Worm (Caenorhabditis elegans) whole organism, late embryonic: ENCODE results near the gene T05B4.13.

ENCODE experiments used
- C38D4.7 ChIP-seq: fragments of 200-800 bp; sonication (Bioruptor generic); optimal IDR thresholded peaks from 2 replicates; lab custom pipeline; 2018; ENCODE audit warnings: mild to moderate bottlenecking, missing genetic modification characterization, moderate library complexity, missing compliant biosample characterization
- F13H6.1 ChIP-seq: sonication (generic microtip); optimal IDR thresholded peaks from 2 replicates; lab custom pipeline; 2016; ENCODE audit warnings: missing genetic modification characterization, missing compliant biosample characterization
- K09A11.1 ChIP-seq: sonication (generic microtip); optimal IDR thresholded peaks from 2 replicates; lab custom pipeline; 2017; ENCODE audit warnings: antibody characterized with exemption, mild to moderate bottlenecking, missing genetic modification characterization, missing compliant biosample characterization; ENCODE audit not compliant: insufficient read depth
- T23F11.4 ChIP-seq: fragments of 200-800 bp; sonication (Bioruptor generic); optimal IDR thresholded peaks from 2 replicates; lab custom pipeline; 2018; ENCODE audit warnings: mild to moderate bottlenecking, missing genetic modification characterization, missing compliant biosample characterization
- ahr-1 ChIP-seq: sonication (generic microtip); optimal IDR thresholded peaks from 2 replicates; lab custom pipeline; 2016; ENCODE audit warnings: missing genetic modification characterization, missing compliant biosample characterization
- ama-1 ChIP-seq: fragments of 150-350 bp; optimal IDR thresholded peaks from 2 replicates; lab custom pipeline; 2014
- ceh-2 ChIP-seq: sonication (generic microtip); optimal IDR thresholded peaks from 2 replicates; lab custom pipeline; 2016; ENCODE audit warnings: missing genotype, missing genetic modification characterization, missing compliant biosample characterization
- ceh-22 ChIP-seq: sonication (generic microtip); optimal IDR thresholded peaks from 2 replicates; lab custom pipeline; 2017; ENCODE audit warnings: missing biosample characterization, missing genetic modification characterization
- ceh-30 ChIP-seq: fragments of 150-350 bp; optimal IDR thresholded peaks from 2 replicates; lab custom pipeline; 2014; ENCODE audit warnings: missing biosample characterization, missing genetic modification characterization
- ceh-31 ChIP-seq: sonication (generic microtip); optimal IDR thresholded peaks from 2 replicates; lab custom pipeline; 2016; ENCODE audit warnings: missing genetic modification characterization, missing compliant biosample characterization
- ceh-9 ChIP-seq: sonication (generic microtip); optimal IDR thresholded peaks from 2 replicates; lab custom pipeline; 2016; ENCODE audit warnings: mild to moderate bottlenecking, missing genetic modification characterization, inconsistent platforms, missing compliant biosample characterization
- dmd-4 ChIP-seq: sonication (generic microtip); optimal IDR thresholded peaks from 2 replicates; lab custom pipeline; 2016; ENCODE audit warnings: borderline replicate concordance, missing genetic modification characterization, missing compliant biosample characterization
- dve-1 ChIP-seq: sonication (generic microtip); optimal IDR thresholded peaks from 2 replicates; lab custom pipeline; 2017; ENCODE audit warnings: antibody characterized with exemption, mild to moderate bottlenecking, missing genetic modification characterization, missing compliant biosample characterization
- elt-2 ChIP-seq: sonication (generic microtip); optimal IDR thresholded peaks from 2 replicates; lab custom pipeline; 2016; ENCODE audit warnings: missing genetic modification reagents, missing genetic modification characterization, missing compliant biosample characterization
- elt-4 ChIP-seq: sonication (generic microtip); optimal IDR thresholded peaks from 2 replicates; lab custom pipeline; 2016; ENCODE audit warnings: missing genetic modification characterization, missing compliant biosample characterization
- eyg-1 ChIP-seq: sonication (generic microtip); optimal IDR thresholded peaks from 2 replicates; lab custom pipeline; 2016; ENCODE audit warnings: missing genotype, missing genetic modification characterization, missing compliant biosample characterization
- fax-1 ChIP-seq: sonication (generic microtip); optimal IDR thresholded peaks from 2 replicates; lab custom pipeline; 2016; ENCODE audit warnings: missing genotype, missing genetic modification characterization, missing compliant biosample characterization
- fkh-6 ChIP-seq: sonication (generic microtip); optimal IDR thresholded peaks from 2 replicates; lab custom pipeline; 2016; ENCODE audit warnings: missing genetic modification characterization, missing compliant biosample characterization
- hlh-13 ChIP-seq: fragments of 200-800 bp; sonication (Bioruptor generic); optimal IDR thresholded peaks from 2 replicates; lab custom pipeline; 2018; ENCODE audit warnings: mild to moderate bottlenecking, missing genetic modification characterization, missing compliant biosample characterization
- hlh-15 ChIP-seq: sonication (generic microtip); optimal IDR thresholded peaks from 2 replicates; lab custom pipeline; 2016; ENCODE audit warnings: missing genetic modification characterization, missing compliant biosample characterization
- hlh-30 ChIP-seq: sonication (generic microtip); optimal IDR thresholded peaks from 2 replicates; lab custom pipeline; 2017; ENCODE audit warnings: antibody characterized with exemption, missing genetic modification characterization, missing compliant biosample characterization; ENCODE audit not compliant: insufficient read depth
- hlh-6 ChIP-seq: sonication (generic microtip); optimal IDR thresholded peaks from 2 replicates; lab custom pipeline; 2016; ENCODE audit warnings: missing genotype, missing genetic modification characterization, missing compliant biosample characterization
- lim-6 ChIP-seq: sonication (generic microtip); optimal IDR thresholded peaks from 2 replicates; lab custom pipeline; 2016; ENCODE audit warnings: missing genetic modification characterization, missing compliant biosample characterization
- lin-11 ChIP-seq: fragments of 200-800 bp; sonication (Bioruptor generic); optimal IDR thresholded peaks from 2 replicates; lab custom pipeline; 2018; ENCODE audit warnings: mild to moderate bottlenecking, missing genetic modification characterization, missing compliant biosample characterization
- madf-2 ChIP-seq: sonication (generic microtip); optimal IDR thresholded peaks from 2 replicates; lab custom pipeline; 2017; ENCODE audit warnings: missing genetic modification characterization, missing compliant biosample characterization
- mec-3 ChIP-seq: sonication (generic microtip); optimal IDR thresholded peaks from 2 replicates; lab custom pipeline; 2016; ENCODE audit warnings: borderline replicate concordance, missing genetic modification characterization, missing compliant biosample characterization
- nhr-11 ChIP-seq: fragments of 150-350 bp; optimal IDR thresholded peaks from 2 replicates; lab custom pipeline; 2014; ENCODE audit warnings: missing biosample characterization, missing genetic modification characterization
- nhr-232 ChIP-seq: sonication (generic microtip); optimal IDR thresholded peaks from 2 replicates; lab custom pipeline; 2016; ENCODE audit warnings: missing genetic modification characterization, missing compliant biosample characterization
- npax-4 ChIP-seq: sonication (generic microtip); optimal IDR thresholded peaks from 2 replicates; lab custom pipeline; 2016; ENCODE audit warnings: missing genetic modification characterization, missing compliant biosample characterization
- odd-2 ChIP-seq: sonication (generic microtip); optimal IDR thresholded peaks from 2 replicates; lab custom pipeline; 2017; ENCODE audit warnings: antibody characterized with exemption, mild to moderate bottlenecking, missing genetic modification characterization, missing compliant biosample characterization
- pha-2 ChIP-seq: sonication (generic microtip); optimal IDR thresholded peaks from 2 replicates; lab custom pipeline; 2017; ENCODE audit warnings: mild to moderate bottlenecking, missing genetic modification characterization, missing compliant biosample characterization
- pha-4 ChIP-seq: fragments of 150-350 bp; optimal IDR thresholded peaks from 2 replicates; lab custom pipeline; 2018; ENCODE audit warnings: missing biosample characterization, missing genetic modification reagents, missing genetic modification characterization
- pqm-1 ChIP-seq: sonication (generic microtip); optimal IDR thresholded peaks from 2 replicates; lab custom pipeline; 2016; ENCODE audit warnings: missing genetic modification characterization, missing compliant biosample characterization
- ref-2 ChIP-seq: sonication (generic microtip); optimal IDR thresholded peaks from 2 replicates; lab custom pipeline; 2016; ENCODE audit warnings: missing genetic modification characterization, missing compliant biosample characterization
- rnt-1 ChIP-seq: sonication (generic microtip); optimal IDR thresholded peaks from 2 replicates; lab custom pipeline; 2016; ENCODE audit warnings: missing genetic modification characterization, missing compliant biosample characterization
- sox-2 ChIP-seq: fragments of 200-800 bp; sonication (Bioruptor generic); IDR thresholded peaks from 2 replicates; pipeline ENCODE4 v1.3.6; 2022; ENCODE audit warnings: missing genetic modification reagents, missing genetic modification characterization, missing compliant biosample characterization
- syd-9 ChIP-seq: sonication (generic microtip); optimal IDR thresholded peaks from 2 replicates; lab custom pipeline; 2016; ENCODE audit warnings: mild to moderate bottlenecking, missing genetic modification characterization, moderate library complexity, missing compliant biosample characterization
- tbx-2 ChIP-seq: sonication (generic microtip); optimal IDR thresholded peaks from 2 replicates; lab custom pipeline; 2016; ENCODE audit warnings: missing genetic modification characterization, missing compliant biosample characterization
- tbx-7 ChIP-seq: sonication (generic microtip); optimal IDR thresholded peaks from 2 replicates; lab custom pipeline; 2016; ENCODE audit warnings: missing genotype, missing genetic modification characterization, missing compliant biosample characterization
- ttx-3 ChIP-seq: sonication (generic microtip); optimal IDR thresholded peaks from 2 replicates; lab custom pipeline; 2016; ENCODE audit warnings: missing genetic modification reagents, missing genetic modification characterization, missing compliant biosample characterization
- unc-3 ChIP-seq, 2 experiments: fragments of 200-800 bp in 1 of 2; sonication (Bioruptor generic) in 1 of 2; sonication (generic microtip) in 1 of 2; conservative IDR thresholded peaks in 1 of 2; optimal IDR thresholded peaks in 1 of 2; 2 replicates each; pipeline versions ENCODE4 v1.3.6 to Lab custom; 2016 to 2022; ENCODE audit warnings: missing compliant biosample characterization in 2 of 2, missing genetic modification characterization in 2 of 2, missing genetic modification reagents in 1 of 2
- unc-42 ChIP-seq: sonication (generic microtip); optimal IDR thresholded peaks from 2 replicates; lab custom pipeline; 2016; ENCODE audit warnings: missing genotype, missing genetic modification characterization, missing compliant biosample characterization
- unc-55 ChIP-seq: sonication (generic microtip); optimal IDR thresholded peaks from 2 replicates; lab custom pipeline; 2017; ENCODE audit warnings: missing biosample characterization, missing genetic modification reagents, missing genetic modification characterization
- zip-5 ChIP-seq: sonication (generic microtip); optimal IDR thresholded peaks from 2 replicates; lab custom pipeline; 2016; ENCODE audit warnings: missing genetic modification characterization, missing compliant biosample characterization
- ztf-16 ChIP-seq: sonication (generic microtip); optimal IDR thresholded peaks from 2 replicates; lab custom pipeline; 2017; ENCODE audit warnings: missing genetic modification characterization, missing compliant biosample characterization

T05B4.13 gene

ce11 chrV:4143034-4143433, 15.7 kb upstream of the T05B4.13 start (continued):
- TF ChIP-seq ttx-3 (tag; lab: Kevin White, UChicago) (no peak), mec-3 (tag; lab: Kevin White, UChicago) (no peak), elt-4 (no peak), hlh-15 (no peak), ztf-16 (tag; lab: Kevin White, UChicago) (no peak), fkh-6 (tag; lab: Kevin White, UChicago) (no peak), zip-5 (tag; lab: Kevin White, UChicago) (no peak), K09A11.1 (tag; lab: Kevin White, UChicago) (no peak), rnt-1 (no peak), elt-2 (tag; lab: Kevin White, UChicago) (peak; percentile 67), nhr-11 (tag; lab: Kevin White, UChicago) (no peak), dve-1 (tag; lab: Kevin White, UChicago) (no peak), unc-55 (GFP tag; lab: Kevin White, UChicago) (peak; percentile 21), ahr-1 (no peak), lin-11 (tag; lab: Kevin White, UChicago) (no peak), ref-2 (tag; lab: Kevin White, UChicago) (no peak), hlh-6 (tag; lab: Kevin White, UChicago) (no peak), dmd-4 (tag; lab: Kevin White, UChicago) (no peak), tbx-7 (tag; lab: Kevin White, UChicago) (no peak), eyg-1 (tag; lab: Kevin White, UChicago) (no peak), unc-3 (GFP tag; conservative IDR thresholded peaks at IDR 0.05; lab: Robert Waterston, UW) (no peak), unc-3 (tag; optimal IDR thresholded peaks at IDR 0.05; lab: Kevin White, UChicago) (no peak), ama-1 (no peak), madf-2 (tag; lab: Kevin White, UChicago) (no peak), fax-1 (tag; lab: Kevin White, UChicago) (no peak), F13H6.1 (tag; lab: Kevin White, UChicago) (no peak), sox-2 (GFP tag; lab: Robert Waterston, UW) (no peak), unc-42 (tag; lab: Kevin White, UChicago) (peak; percentile 69), syd-9 (tag; lab: Kevin White, UChicago) (no peak), C38D4.7 (GFP tag; lab: Kevin White, UChicago) (no peak)

- TF ChIP-seq ceh-30 (tag; lab: Kevin White, UChicago) (no peak), pha-2 (tag; lab: Kevin White, UChicago) (no peak), ceh-2 (tag; lab: Kevin White, UChicago) (no peak), T23F11.4 (GFP tag; lab: Kevin White, UChicago) (no peak), ceh-9 (no peak), tbx-2 (tag; lab: Kevin White, UChicago) (no peak), ama-1 (no peak), pha-4 (tag; lab: Kevin White, UChicago) (no peak), hlh-30 (tag; lab: Kevin White, UChicago) (no peak), nhr-232 (no peak), ceh-22 (tag; lab: Kevin White, UChicago) (no peak), hlh-13 (GFP tag; lab: Kevin White, UChicago) (no peak)
Measured at ce11 chrV:4138688-4139087, 11.4 kb upstream of the T05B4.13 start, which contains the start of gene lgc-29. TSS of gene lgc-29 (plus strand) at chrV:4138988.

- TF ChIP-seq mec-3 (tag; lab: Kevin White, UChicago) = no peak
- no peak for TF ChIP-seq elt-2 (tag; lab: Kevin White, UChicago)
- no peak for TF ChIP-seq lim-6
- TF ChIP-seq odd-2 (tag; lab: Kevin White, UChicago) = no peak
- no peak for TF ChIP-seq ref-2 (tag; lab: Kevin White, UChicago)
- TF ChIP-seq npax-4 (tag; lab: Kevin White, UChicago) = no peak
- no peak for TF ChIP-seq ceh-31
- no peak for TF ChIP-seq syd-9 (tag; lab: Kevin White, UChicago)
- no peak for TF ChIP-seq F13H6.1 (tag; lab: Kevin White, UChicago)
- TF ChIP-seq ceh-9 = no peak
- no peak for TF ChIP-seq pqm-1
Measured at ce11 chrV:4134728-4135127, 7.4 kb upstream of the T05B4.13 start, which contains the start of gene lgc-1. TSS of gene lgc-1 (plus strand) at chrV:4135028.
